Worm (Caenorhabditis elegans) whole organism, young adult: ENCODE results near the gene spp-16.

ENCODE experiments used
- attf-6 ChIP-seq: fragments of 200-800 bp; sonication (Bioruptor generic); IDR thresholded peaks from 2 replicates; pipeline ENCODE4 v1.3.6; 2022; ENCODE audit warnings: missing genetic modification reagents, missing genetic modification characterization, missing compliant biosample characterization
- dpl-1 ChIP-seq: fragments of 150-350 bp; optimal IDR thresholded peaks from 2 replicates; lab custom pipeline; 2014; ENCODE audit warnings: missing biosample characterization, missing genetic modification reagents, missing genetic modification characterization
- hlh-12 ChIP-seq: sonication (generic microtip); optimal IDR thresholded peaks from 2 replicates; lab custom pipeline; 2016; ENCODE audit warnings: missing genetic modification characterization, missing compliant biosample characterization

- TF ChIP-seq dpl-1 (GFP tag; lab: Kevin White, UChicago) (no peak), hlh-12 (tag; lab: Kevin White, UChicago) (no peak), attf-6 (no peak)
Observed at ce11 chrV:10915922-10916321, 14.8 kb upstream of the spp-16 start.
